Worm (Caenorhabditis elegans): ENCODE measurements around the gene rad-23.

ce11 chrII:11614103-11614857 lies 38.2 kb downstream of the rad-23 start:
- TF ChIP-seq dmd-4 (tag; optimal IDR thresholded peaks at IDR 0.05; ENCODE audit: borderline replicate concordance): no peak
- TF ChIP-seq tbx-2 (tag; optimal IDR thresholded peaks at IDR 0.05): no peak
- TF ChIP-seq lin-11 (tag; optimal IDR thresholded peaks at IDR 0.05): no peak
- TF ChIP-seq K02D7.2 (tag; optimal IDR thresholded peaks at IDR 0.05): no peak
- no peak for TF ChIP-seq unc-3 (GFP tag; conservative IDR thresholded peaks at IDR 0.05)
- no peak for TF ChIP-seq unc-3 (tag; optimal IDR thresholded peaks at IDR 0.05)
- TF ChIP-seq hlh-6 (tag; optimal IDR thresholded peaks at IDR 0.05): no peak

All from whole organism, late embryonic.